Worm (Caenorhabditis elegans) whole organism, L2 larva: ENCODE data around the gene itsn-1.

Experiments used
- C34F6.9 ChIP-seq: fragments of 150-350 bp; optimal IDR thresholded peaks from 2 replicates; lab custom pipeline; 2014; ENCODE audit warnings: missing biosample characterization, missing genetic modification characterization
- F13H6.1 ChIP-seq: sonication (generic microtip); optimal IDR thresholded peaks from 2 replicates; lab custom pipeline; 2016; ENCODE audit warnings: missing genetic modification characterization, missing compliant biosample characterization
- R02D3.7 ChIP-seq: fragments of 150-350 bp; optimal IDR thresholded peaks from 2 replicates; lab custom pipeline; 2014; ENCODE audit warnings: missing biosample characterization, missing genetic modification characterization
- Y55F3AM.14 ChIP-seq: fragments of 200-800 bp; sonication (Bioruptor generic); optimal IDR thresholded peaks from 2 replicates; lab custom pipeline; 2018; ENCODE audit warnings: mild to moderate bottlenecking, missing genetic modification characterization, missing compliant biosample characterization
- alr-1 ChIP-seq: fragments of 150-350 bp; optimal IDR thresholded peaks from 2 replicates; lab custom pipeline; 2014; ENCODE audit warnings: missing biosample characterization, missing genetic modification characterization
- aly-2 ChIP-seq: fragments of 150-350 bp; optimal IDR thresholded peaks from 2 replicates; lab custom pipeline; 2014; ENCODE audit warnings: missing biosample characterization, missing genetic modification characterization
- ama-1 ChIP-seq: fragments of 150-350 bp; optimal IDR thresholded peaks from 2 replicates; lab custom pipeline; 2018; ENCODE audit warnings: inconsistent platforms
- egl-27 ChIP-seq: sonication (generic microtip); optimal IDR thresholded peaks from 3 replicates; lab custom pipeline; 2017; ENCODE audit warnings: missing biosample characterization, missing genetic modification reagents, missing genetic modification characterization
- elt-3 ChIP-seq: sonication (generic microtip); optimal IDR thresholded peaks from 2 replicates; lab custom pipeline; 2017; ENCODE audit warnings: missing biosample characterization, missing genetic modification characterization
- fos-1 ChIP-seq: fragments of 150-350 bp; optimal IDR thresholded peaks from 2 replicates; lab custom pipeline; 2014; ENCODE audit warnings: missing biosample characterization, missing genetic modification characterization
- gmeb-1 ChIP-seq: fragments of 150-350 bp; optimal IDR thresholded peaks from 2 replicates; lab custom pipeline; 2014; ENCODE audit warnings: missing biosample characterization, missing genetic modification characterization
- lin-11 ChIP-seq: fragments of 150-350 bp; sonication (generic microtip); optimal IDR thresholded peaks from 2 replicates; lab custom pipeline; 2014; ENCODE audit warnings: missing biosample characterization, missing genetic modification characterization, inconsistent platforms, mixed read lengths
- lin-13 ChIP-seq: fragments of 150-350 bp; optimal IDR thresholded peaks from 2 replicates; lab custom pipeline; 2014; ENCODE audit warnings: missing biosample characterization, missing genetic modification reagents, missing genetic modification characterization
- lin-39 ChIP-seq: fragments of 150-350 bp; optimal IDR thresholded peaks from 2 replicates; lab custom pipeline; 2014; ENCODE audit warnings: missing biosample characterization, missing genetic modification reagents, missing genetic modification characterization
- lsy-2 ChIP-seq, 2 experiments: fragments of 150-350 bp in 1 of 2; sonication (generic microtip) in 1 of 2; optimal IDR thresholded peaks; 2 replicates each; lab custom pipeline; 2014 to 2017; ENCODE audit warnings: missing biosample characterization in 2 of 2, missing genetic modification characterization in 2 of 2
- mab-5 ChIP-seq: fragments of 150-350 bp; optimal IDR thresholded peaks from 2 replicates; lab custom pipeline; 2014; ENCODE audit warnings: missing biosample characterization, missing genetic modification characterization
- mbf-1 ChIP-seq: sonication (generic microtip); optimal IDR thresholded peaks from 2 replicates; lab custom pipeline; 2017; ENCODE audit warnings: missing biosample characterization, missing genetic modification characterization
- mdl-1 ChIP-seq, 2 experiments: fragments of 150-350 bp in 1 of 2; sonication (generic microtip) in 1 of 2; optimal IDR thresholded peaks; 2 replicates each; lab custom pipeline; 2017; ENCODE audit warnings: missing biosample characterization in 2 of 2, missing genetic modification characterization in 2 of 2
- nhr-11 ChIP-seq: fragments of 150-350 bp; optimal IDR thresholded peaks from 2 replicates; lab custom pipeline; 2014; ENCODE audit warnings: missing biosample characterization, missing genetic modification characterization
- nhr-12 ChIP-seq: fragments of 150-350 bp; optimal IDR thresholded peaks from 2 replicates; lab custom pipeline; 2014; ENCODE audit warnings: missing biosample characterization, missing genetic modification characterization
- nhr-129 ChIP-seq: fragments of 150-350 bp; optimal IDR thresholded peaks from 2 replicates; lab custom pipeline; 2014; ENCODE audit warnings: missing biosample characterization, missing genetic modification characterization
- nhr-21 ChIP-seq: fragments of 150-350 bp; optimal IDR thresholded peaks from 2 replicates; lab custom pipeline; 2014; ENCODE audit warnings: missing biosample characterization, missing genetic modification characterization
- nhr-23 ChIP-seq: fragments of 150-350 bp; optimal IDR thresholded peaks from 2 replicates; lab custom pipeline; 2014; ENCODE audit warnings: missing biosample characterization, missing genetic modification reagents, missing genetic modification characterization
- nhr-25 ChIP-seq: fragments of 150-350 bp; sonication (generic microtip); optimal IDR thresholded peaks from 3 replicates; lab custom pipeline; 2014; ENCODE audit warnings: missing biosample characterization, missing genetic modification characterization
- nhr-77 ChIP-seq: fragments of 150-350 bp; optimal IDR thresholded peaks from 2 replicates; lab custom pipeline; 2014; ENCODE audit warnings: missing biosample characterization, missing genetic modification characterization
- peb-1 ChIP-seq: fragments of 150-350 bp; optimal IDR thresholded peaks from 2 replicates; lab custom pipeline; 2014; ENCODE audit warnings: missing biosample characterization, missing genetic modification characterization
- sem-4 ChIP-seq: fragments of 150-350 bp; optimal IDR thresholded peaks from 2 replicates; lab custom pipeline; 2014; ENCODE audit warnings: missing biosample characterization, missing genetic modification reagents, missing genetic modification characterization
- skn-1 ChIP-seq: sonication (generic microtip); optimal IDR thresholded peaks from 2 replicates; lab custom pipeline; 2017; ENCODE audit warnings: missing biosample characterization, missing genetic modification characterization
- sma-3 ChIP-seq: sonication (generic microtip); optimal IDR thresholded peaks from 2 replicates; lab custom pipeline; 2016; ENCODE audit warnings: missing genetic modification reagents, missing genetic modification characterization, missing compliant biosample characterization
- sma-9 ChIP-seq, 2 experiments: fragments of 150-350 bp in 1 of 2; sonication (generic microtip) in 1 of 2; optimal IDR thresholded peaks; 2 replicates each; lab custom pipeline; 2014 to 2016; ENCODE audit warnings: missing genetic modification characterization in 2 of 2, mild to moderate bottlenecking in 1 of 2, missing biosample characterization in 1 of 2, missing compliant biosample characterization in 1 of 2, missing genetic modification reagents in 1 of 2, moderate library complexity in 1 of 2
- snpc-4 ChIP-seq: fragments of 150-350 bp; optimal IDR thresholded peaks from 2 replicates; lab custom pipeline; 2014; ENCODE audit warnings: missing biosample characterization, missing genetic modification characterization
- unc-39 ChIP-seq: fragments of 150-350 bp; optimal IDR thresholded peaks from 2 replicates; lab custom pipeline; 2014; ENCODE audit warnings: missing biosample characterization, missing genetic modification characterization
- unc-62 ChIP-seq: fragments of 150-350 bp; optimal IDR thresholded peaks from 2 replicates; lab custom pipeline; 2014; ENCODE audit warnings: missing biosample characterization, missing genetic modification reagents, missing genetic modification characterization
- zag-1 ChIP-seq: fragments of 150-350 bp; optimal IDR thresholded peaks from 2 replicates; lab custom pipeline; 2014; ENCODE audit warnings: missing biosample characterization, missing genetic modification characterization
- ztf-1 ChIP-seq: fragments of 200-800 bp; sonication (Bioruptor generic); conservative IDR thresholded peaks from 2 replicates; pipeline ENCODE4 v1.3.6; 2022; ENCODE audit warnings: missing genetic modification characterization, missing compliant biosample characterization
- ztf-4 ChIP-seq: fragments of 150-350 bp; optimal IDR thresholded peaks from 2 replicates; lab custom pipeline; 2014; ENCODE audit warnings: missing biosample characterization, missing genetic modification characterization

Gene itsn-1

ce11 chrIV:17100148-17100547 is 19.3 kb upstream of the itsn-1 start, which contains the start of gene bca-2:
Gene bca-2, minus strand, starts transcription at chrIV:17100248.
- TF ChIP-seq nhr-11 (tag; lab: Kevin White, UChicago) (no peak), egl-27 (tag; lab: Kevin White, UChicago) (no peak), unc-62 (GFP tag; lab: Kevin White, UChicago) (no peak), peb-1 (tag; lab: Kevin White, UChicago) (no peak), skn-1 (tag; lab: Kevin White, UChicago) (no peak), mbf-1 (tag; lab: Kevin White, UChicago) (no peak), mdl-1 (tag; optimal IDR thresholded peaks at IDR 0.05; lab: Kevin White, UChicago) (no peak), nhr-23 (tag; lab: Kevin White, UChicago) (no peak), sem-4 (tag; lab: Kevin White, UChicago) (no peak), snpc-4 (tag; lab: Kevin White, UChicago) (no peak), F13H6.1 (tag; lab: Kevin White, UChicago) (no peak), lin-39 (tag; lab: Kevin White, UChicago) (no peak), lin-11 (no peak)

ce11 chrIV:17100628-17101338 is 18.7 kb upstream of the itsn-1 start:
- TF ChIP-seq mbf-1 (tag; lab: Kevin White, UChicago) (no peak), Y55F3AM.14 (GFP tag; lab: Kevin White, UChicago) (no peak), aly-2 (tag; lab: Kevin White, UChicago) (no peak), nhr-129 (tag; lab: Kevin White, UChicago) (peak; percentile 44), fos-1 (tag; lab: Kevin White, UChicago) (no peak), lsy-2 (tag; optimal IDR thresholded peaks at IDR 0.05; lab: Kevin White, UChicago) (peak in 1 of 2 experiments; percentile 6), ama-1 (lab: Kevin White, UChicago) (no peak), C34F6.9 (tag; lab: Kevin White, UChicago) (no peak), unc-62 (GFP tag; lab: Kevin White, UChicago) (no peak), peb-1 (tag; lab: Kevin White, UChicago) (no peak), R02D3.7 (no peak)

ce11 chrIV:17103116-17103515 is 16.4 kb upstream of the itsn-1 start:
- TF ChIP-seq nhr-21, result no peak
- TF ChIP-seq elt-3 (tag; lab: Kevin White, UChicago), result no peak
- TF ChIP-seq ztf-1 (GFP tag; lab: Robert Waterston, UW), result no peak
- TF ChIP-seq skn-1 (tag; lab: Kevin White, UChicago), result no peak
- no peak for TF ChIP-seq nhr-12 (tag; lab: Kevin White, UChicago)
- no peak for TF ChIP-seq F13H6.1 (tag; lab: Kevin White, UChicago)
- no peak for TF ChIP-seq sma-9 (GFP tag; optimal IDR thresholded peaks at IDR 0.05; lab: Kevin White, UChicago)
- TF ChIP-seq sma-9 (tag; optimal IDR thresholded peaks at IDR 0.05; lab: Kevin White, UChicago), result no peak
- TF ChIP-seq mab-5 (tag; lab: Kevin White, UChicago), result no peak
- no peak for TF ChIP-seq aly-2 (tag; lab: Kevin White, UChicago)
- no peak for TF ChIP-seq unc-39
- TF ChIP-seq sem-4 (tag; lab: Kevin White, UChicago), result no peak
- no peak for TF ChIP-seq gmeb-1 (tag; lab: Kevin White, UChicago)
- no peak for TF ChIP-seq alr-1 (tag; lab: Kevin White, UChicago)
- TF ChIP-seq mdl-1 (tag; optimal IDR thresholded peaks at IDR 0.05; lab: Kevin White, UChicago), result no peak
- TF ChIP-seq nhr-25 (tag; lab: Kevin White, UChicago), result no peak
- TF ChIP-seq ztf-4 (tag; lab: Kevin White, UChicago), result no peak
- TF ChIP-seq lsy-2 (tag; optimal IDR thresholded peaks at IDR 0.05; lab: Kevin White, UChicago), result no peak
- no peak for TF ChIP-seq snpc-4 (tag; lab: Kevin White, UChicago)

- TF ChIP-seq lin-39 (tag; lab: Kevin White, UChicago) (no peak), mdl-1 (tag; optimal IDR thresholded peaks at IDR 0.05; lab: Kevin White, UChicago) (no peak), fos-1 (tag; lab: Kevin White, UChicago) (no peak), elt-3 (tag; lab: Kevin White, UChicago) (no peak), nhr-77 (tag; lab: Kevin White, UChicago) (no peak), unc-39 (no peak), mbf-1 (tag; lab: Kevin White, UChicago) (no peak), zag-1 (tag; lab: Kevin White, UChicago) (no peak), alr-1 (tag; lab: Kevin White, UChicago) (no peak), sma-3 (GFP tag; lab: Kevin White, UChicago) (no peak), lin-11 (no peak), lin-13 (no peak), nhr-11 (tag; lab: Kevin White, UChicago) (no peak)
Observed at ce11 chrIV:17103615-17104014, 15.9 kb upstream of the itsn-1 start, which contains the start of gene Y116A8C.30. Gene Y116A8C.30, minus strand, starts transcription at chrIV:17103715.
